In the genomic region with DNA sequence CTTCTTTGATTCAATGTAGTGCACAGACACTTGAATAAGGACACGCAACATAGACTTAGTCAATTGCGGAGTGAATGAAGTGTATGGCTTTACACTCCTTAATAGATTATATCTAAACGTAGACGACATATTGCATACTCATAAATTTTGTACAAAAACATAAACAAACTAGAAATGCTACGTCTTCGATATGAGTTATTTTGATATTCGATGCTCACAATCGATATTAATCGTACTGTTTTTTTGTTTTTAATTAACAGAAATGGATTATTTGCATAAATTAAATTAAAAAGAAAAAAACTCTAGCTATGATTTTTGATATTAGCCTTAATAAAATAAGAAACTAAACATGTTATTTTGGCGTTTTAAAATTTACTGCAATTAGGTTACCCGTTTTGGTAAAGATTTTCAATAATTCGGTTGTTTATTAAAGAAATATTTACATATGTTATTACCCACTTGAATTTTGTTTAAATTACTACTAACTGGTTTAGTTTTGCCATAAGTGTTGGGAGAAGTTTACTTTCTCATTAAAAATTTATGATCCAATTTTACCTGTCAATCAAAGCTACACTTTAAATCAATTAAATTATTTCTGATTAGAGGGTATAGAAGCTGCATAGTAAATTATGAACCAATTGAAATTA, we compare ENCODE assay signal across 1 fruit fly cellular context.
TF ChIP-seq lines count a peak whose summit lies in the region.

TSS of gene CG17768 (minus strand) at position 196 of the 647 bp plus-strand sequence.
TSS of gene LSm-4 (minus strand) at position 196 of the 647 bp plus-strand sequence.
TSS of gene Ir31a (plus strand) at position 558 of the 647 bp plus-strand sequence.

TF ChIP-seq in whole organism, embryonic, 481 proteins besides CTCF, POLR2A, EP300 and RAD21 (continued from another document and continues in another):
- TF ChIP-seq cato (GFP tag; optimal IDR thresholded peaks at IDR 0.05; lab: Kevin White, UChicago; ENCODE audit: borderline replicate concordance) (no peak), H15 (GFP tag; IDR thresholded peaks at IDR 0.05; lab: Robert Waterston, UW) (no peak), CG5180 (GFP tag; optimal IDR thresholded peaks at IDR 0.05; lab: Kevin White, UChicago) (no peak), CG30431 (GFP tag; optimal IDR thresholded peaks at IDR 0.05; lab: Kevin White, UChicago) (no peak), CG13624 (GFP tag; optimal IDR thresholded peaks at IDR 0.05; lab: Kevin White, UChicago) (no peak), CG31224 (GFP tag; IDR thresholded peaks at IDR 0.05; lab: Robert Waterston, UW) (no peak), CG7556 (GFP tag; optimal IDR thresholded peaks at IDR 0.05; lab: Kevin White, UChicago) (no peak), CG8388 (GFP tag; optimal IDR thresholded peaks at IDR 0.05; lab: Kevin White, UChicago) (no peak), CG10267 (tag; optimal IDR thresholded peaks at IDR 0.05; lab: Kevin White, UChicago) (peak; percentile 1), Atf3 (GFP tag; optimal IDR thresholded peaks at IDR 0.05; lab: Kevin White, UChicago) (no peak), da (GFP tag; optimal IDR thresholded peaks at IDR 0.05; lab: Kevin White, UChicago) (no peak), amos (GFP tag; IDR thresholded peaks at IDR 0.05; lab: Robert Waterston, UW; ENCODE audit: partially characterized antibody) (peak; percentile 83; the same call in 1 of the 2 replicates), CG18476 (GFP tag; optimal IDR thresholded peaks at IDR 0.05; lab: Kevin White, UChicago) (no peak), CG15073 (GFP tag; optimal IDR thresholded peaks at IDR 0.05; lab: Kevin White, UChicago) (no peak), CG1832 (GFP tag; optimal IDR thresholded peaks at IDR 0.05; lab: Kevin White, UChicago) (no peak), CG4282 (GFP tag; optimal IDR thresholded peaks at IDR 0.05; lab: Kevin White, UChicago) (no peak), zen2 (GFP tag; IDR thresholded peaks at IDR 0.05; lab: Robert Waterston, UW; ENCODE audit: partially characterized antibody) (peak; percentile 46; the same call in 1 of the 3 replicates), Oaz (GFP tag; IDR thresholded peaks at IDR 0.05; lab: Robert Waterston, UW) (no peak), Atf-2 (GFP tag; optimal IDR thresholded peaks at IDR 0.05; lab: Kevin White, UChicago) (no peak), CG10274 (GFP tag; optimal IDR thresholded peaks at IDR 0.05; lab: Kevin White, UChicago) (no peak), CG7839 (tag; optimal IDR thresholded peaks at IDR 0.05; lab: Kevin White, UChicago) (no peak), Hsf (GFP tag; optimal IDR thresholded peaks at IDR 0.05; lab: Kevin White, UChicago) (no peak), unpg (GFP tag; optimal IDR thresholded peaks at IDR 0.05; lab: Kevin White, UChicago) (no peak), sim (GFP tag; IDR thresholded peaks at IDR 0.05; lab: Robert Waterston, UW) (no peak), CG4424 (GFP tag; optimal IDR thresholded peaks at IDR 0.05; lab: Kevin White, UChicago) (no peak), Hmx (GFP tag; optimal IDR thresholded peaks at IDR 0.05; lab: Kevin White, UChicago) (no peak), Doc2 (GFP tag; IDR thresholded peaks at IDR 0.05; lab: Robert Waterston, UW) (no peak), Optix (GFP tag; IDR thresholded peaks at IDR 0.05; lab: Robert Waterston, UW) (no peak), CG11247 (GFP tag; IDR thresholded peaks at IDR 0.05; lab: Robert Waterston, UW) (no peak), CG6765 (GFP tag; optimal IDR thresholded peaks at IDR 0.05; lab: Kevin White, UChicago) (no peak), ftz-f1 (GFP tag; optimal IDR thresholded peaks at IDR 0.05; lab: Kevin White, UChicago) (no peak), sna (GFP tag; IDR thresholded peaks at IDR 0.05; lab: Robert Waterston, UW; ENCODE audit: partially characterized antibody) (peak; percentile 66; the same call in 1 of the 2 replicates), Dip3 (GFP tag; optimal IDR thresholded peaks at IDR 0.05; lab: Kevin White, UChicago) (no peak), CG7786 (GFP tag; optimal IDR thresholded peaks at IDR 0.05; lab: Kevin White, UChicago) (no peak), crol (GFP tag; IDR thresholded peaks at IDR 0.05; lab: Robert Waterston, UW) (no peak), sd (tag; optimal IDR thresholded peaks at IDR 0.05; lab: Kevin White, UChicago) (no peak), inv (GFP tag; IDR thresholded peaks at IDR 0.05; lab: Robert Waterston, UW; ENCODE audit: partially characterized antibody) (peak; percentile 60), en (GFP tag; optimal IDR thresholded peaks at IDR 0.05; lab: Kevin White, UChicago) (no peak), CG1603 (tag; optimal IDR thresholded peaks at IDR 0.05; lab: Kevin White, UChicago) (no peak), CG17612 (GFP tag; IDR thresholded peaks at IDR 0.05; lab: Robert Waterston, UW) (no peak), Sin3A (optimal IDR thresholded peaks at IDR 0.05; lab: Kevin White, UChicago) (no peak), Lhr (GFP tag; optimal IDR thresholded peaks at IDR 0.05; lab: Kevin White, UChicago) (no peak), Dll (GFP tag; IDR thresholded peaks at IDR 0.05; lab: Robert Waterston, UW; ENCODE audit: partially characterized antibody) (peak; percentile 85), stwl (tag; optimal IDR thresholded peaks at IDR 0.05; lab: Kevin White, UChicago) (peak; percentile 18), pzg (GFP tag; optimal IDR thresholded peaks at IDR 0.05; lab: Kevin White, UChicago) (peak; percentile 20), Myb (GFP tag; optimal IDR thresholded peaks at IDR 0.05; lab: Kevin White, UChicago) (no peak), ken (GFP tag; IDR thresholded peaks at IDR 0.05; lab: Robert Waterston, UW) (no peak), CG43689 (GFP tag; IDR thresholded peaks at IDR 0.05; lab: Robert Waterston, UW) (no peak), Scr (GFP tag; IDR thresholded peaks at IDR 0.05; lab: Robert Waterston, UW; ENCODE audit: partially characterized antibody) (peak; percentile 87), insv (GFP tag; optimal IDR thresholded peaks at IDR 0.05; lab: Kevin White, UChicago) (no peak), Dip2 (GFP tag; IDR thresholded peaks at IDR 0.05; lab: Robert Waterston, UW) (no peak), chinmo (GFP tag; IDR thresholded peaks at IDR 0.05; lab: Robert Waterston, UW; ENCODE audit: partially characterized antibody) (no peak), CG5953 (GFP tag; IDR thresholded peaks at IDR 0.05; lab: Robert Waterston, UW) (no peak), mld (GFP tag; IDR thresholded peaks at IDR 0.05; lab: Robert Waterston, UW; ENCODE audit: partially characterized antibody) (0 out of 3 replicates have a peak, but pooled peaks have one; percentile 59), dpn (GFP tag; optimal IDR thresholded peaks at IDR 0.05; lab: Kevin White, UChicago) (no peak), cwo (GFP tag; optimal IDR thresholded peaks at IDR 0.05; lab: Kevin White, UChicago) (no peak), eve (GFP tag; optimal IDR thresholded peaks at IDR 0.05; lab: Kevin White, UChicago) (no peak), pan (optimal IDR thresholded peaks at IDR 0.05; lab: Kevin White, UChicago) (no peak), pan (GFP tag; optimal IDR thresholded peaks at IDR 0.05 in 1 of 2, IDR thresholded peaks at IDR 0.05 in 1 of 2) (no peak), CG8924 (tag; optimal IDR thresholded peaks at IDR 0.05; lab: Kevin White, UChicago) (peak; percentile 25), CG14860 (GFP tag; IDR thresholded peaks at IDR 0.05; lab: Robert Waterston, UW; ENCODE audit: partially characterized antibody) (peak; percentile 68), nom (GFP tag; optimal IDR thresholded peaks at IDR 0.05; lab: Kevin White, UChicago) (no peak), CG7372 (GFP tag; IDR thresholded peaks at IDR 0.05; lab: Robert Waterston, UW) (no peak), CG14710 (tag; optimal IDR thresholded peaks at IDR 0.05; lab: Kevin White, UChicago) (no peak), her (GFP tag; optimal IDR thresholded peaks at IDR 0.05; lab: Kevin White, UChicago) (no peak), CG30020 (tag; optimal IDR thresholded peaks at IDR 0.05; lab: Kevin White, UChicago) (peak; percentile 91), repo (GFP tag; optimal IDR thresholded peaks at IDR 0.05; lab: Kevin White, UChicago) (no peak), CG11504 (tag; optimal IDR thresholded peaks at IDR 0.05; lab: Kevin White, UChicago) (no peak), CG2889 (GFP tag; IDR thresholded peaks at IDR 0.05; lab: Robert Waterston, UW) (no peak), CG34376 (GFP tag; optimal IDR thresholded peaks at IDR 0.05; lab: Kevin White, UChicago) (no peak), Neu2 (GFP tag; optimal IDR thresholded peaks at IDR 0.05; lab: Kevin White, UChicago; ENCODE audit: borderline replicate concordance) (no peak), unc-4 (GFP tag; IDR thresholded peaks at IDR 0.05; lab: Robert Waterston, UW; ENCODE audit: partially characterized antibody) (peak; percentile 83), pfk (GFP tag; optimal IDR thresholded peaks at IDR 0.05; lab: Kevin White, UChicago) (no peak), fd102C (GFP tag; optimal IDR thresholded peaks at IDR 0.05; lab: Kevin White, UChicago) (no peak), so (GFP tag; IDR thresholded peaks at IDR 0.05; lab: Robert Waterston, UW) (no peak), Hr3 (GFP tag; optimal IDR thresholded peaks at IDR 0.05; lab: Kevin White, UChicago) (no peak), CG4854 (GFP tag; optimal IDR thresholded peaks at IDR 0.05; lab: Kevin White, UChicago) (no peak), tna (GFP tag; IDR thresholded peaks at IDR 0.05; lab: Robert Waterston, UW; ENCODE audit: partially characterized antibody) (peak; percentile 45; the same call in 1 of the 2 replicates), CG42726 (GFP tag; IDR thresholded peaks at IDR 0.05; lab: Robert Waterston, UW; ENCODE audit: partially characterized antibody) (no peak; the same call in 1 of the 2 replicates), D19A (tag; optimal IDR thresholded peaks at IDR 0.05; lab: Kevin White, UChicago) (no peak), dan (GFP tag; IDR thresholded peaks at IDR 0.05; lab: Robert Waterston, UW) (no peak), dmrt11E (tag; optimal IDR thresholded peaks at IDR 0.05; lab: Kevin White, UChicago) (no peak), ems (GFP tag; optimal IDR thresholded peaks at IDR 0.05; lab: Kevin White, UChicago) (no peak), CG8359 (GFP tag; optimal IDR thresholded peaks at IDR 0.05; lab: Kevin White, UChicago; ENCODE audit: borderline replicate concordance) (no peak), NK7.1 (GFP tag; optimal IDR thresholded peaks at IDR 0.05; lab: Kevin White, UChicago) (no peak), CHES-1-like (GFP tag; optimal IDR thresholded peaks at IDR 0.05; lab: Kevin White, UChicago) (no peak), hb (GFP tag; IDR thresholded peaks at IDR 0.05; lab: Robert Waterston, UW; ENCODE audit: partially characterized antibody) (peak; percentile 68), MBD-R2 (GFP tag; IDR thresholded peaks at IDR 0.05; lab: Robert Waterston, UW) (peak; percentile 46; the same call in 1 of the 2 replicates), Ssrp (tag; optimal IDR thresholded peaks at IDR 0.05; lab: Kevin White, UChicago) (no peak), onecut (GFP tag; IDR thresholded peaks at IDR 0.05; lab: Robert Waterston, UW) (no peak), btn (GFP tag; optimal IDR thresholded peaks at IDR 0.05; lab: Kevin White, UChicago) (no peak), Rfx (GFP tag; IDR thresholded peaks at IDR 0.05; lab: Robert Waterston, UW) (no peak), ase (GFP tag; IDR thresholded peaks at IDR 0.05; lab: Robert Waterston, UW) (no peak), CG3995 (GFP tag; optimal IDR thresholded peaks at IDR 0.05; lab: Kevin White, UChicago) (peak; percentile 15), CG4730 (GFP tag; IDR thresholded peaks at IDR 0.05; lab: Robert Waterston, UW) (no peak), Bdp1 (GFP tag; optimal IDR thresholded peaks at IDR 0.05; lab: Kevin White, UChicago) (no peak), CG34224 (GFP tag; IDR thresholded peaks at IDR 0.05; lab: Robert Waterston, UW; ENCODE audit: partially characterized antibody) (peak; percentile 85), ato (GFP tag; IDR thresholded peaks at IDR 0.05; lab: Robert Waterston, UW; ENCODE audit: partially characterized antibody) (no peak), CG17912 (GFP tag; optimal IDR thresholded peaks at IDR 0.05; lab: Kevin White, UChicago) (no peak), sens (GFP tag; lab: Kevin White, UChicago) (peak; percentile 22), CG12659 (GFP tag; optimal IDR thresholded peaks at IDR 0.05; lab: Kevin White, UChicago) (peak; percentile 25), nerfin-1 (tag; optimal IDR thresholded peaks at IDR 0.05; lab: Kevin White, UChicago) (no peak), CG11456 (GFP tag; IDR thresholded peaks at IDR 0.05; lab: Robert Waterston, UW) (no peak), CG15479 (GFP tag; optimal IDR thresholded peaks at IDR 0.05; lab: Kevin White, UChicago) (no peak), CG7963 (GFP tag; IDR thresholded peaks at IDR 0.05; lab: Robert Waterston, UW; ENCODE audit: partially characterized antibody) (peak; percentile 39; the same call in 1 of the 3 replicates), vvl (GFP tag; IDR thresholded peaks at IDR 0.05; lab: Robert Waterston, UW) (peak; percentile 84), CG1792 (GFP tag; optimal IDR thresholded peaks at IDR 0.05; lab: Kevin White, UChicago) (no peak), toy (GFP tag; IDR thresholded peaks at IDR 0.05; lab: Robert Waterston, UW) (no peak), CG6272 (GFP tag; IDR thresholded peaks at IDR 0.05; lab: Robert Waterston, UW) (no peak), CG12942 (GFP tag; optimal IDR thresholded peaks at IDR 0.05; lab: Kevin White, UChicago) (no peak), Hr51 (GFP tag; optimal IDR thresholded peaks at IDR 0.05; lab: Kevin White, UChicago) (no peak), HLH3B (GFP tag; IDR thresholded peaks at IDR 0.05; lab: Robert Waterston, UW) (no peak), Sox102F (GFP tag; optimal IDR thresholded peaks at IDR 0.05; lab: Kevin White, UChicago) (no peak), CG15269 (tag; optimal IDR thresholded peaks at IDR 0.05; lab: Kevin White, UChicago) (no peak), D19B (GFP tag; optimal IDR thresholded peaks at IDR 0.05; lab: Kevin White, UChicago) (no peak), CG16815 (GFP tag; optimal IDR thresholded peaks at IDR 0.05; lab: Kevin White, UChicago) (no peak), pnt (GFP tag; optimal IDR thresholded peaks at IDR 0.05; lab: Kevin White, UChicago) (no peak), CG32767 (GFP tag; IDR thresholded peaks at IDR 0.05; lab: Robert Waterston, UW) (no peak), dimm (GFP tag; IDR thresholded peaks at IDR 0.05; lab: Robert Waterston, UW) (no peak), PHDP (tag; optimal IDR thresholded peaks at IDR 0.05; lab: Kevin White, UChicago) (no peak), E2f1 (GFP tag; IDR thresholded peaks at IDR 0.05; lab: Robert Waterston, UW) (no peak), Ets97D (GFP tag; optimal IDR thresholded peaks at IDR 0.05; lab: Kevin White, UChicago) (no peak), slou (GFP tag; optimal IDR thresholded peaks at IDR 0.05; lab: Kevin White, UChicago) (no peak), CG2712 (tag; optimal IDR thresholded peaks at IDR 0.05; lab: Kevin White, UChicago) (no peak)
